Worm (Caenorhabditis elegans) whole organism, L4/young adult: ENCODE measurements around the gene mfsd-12.

Experiments
- W03F9.2 ChIP-seq: fragments of 150-350 bp; optimal IDR thresholded peaks from 2 replicates; lab custom pipeline; 2014; ENCODE audit warnings: missing biosample characterization, missing genetic modification characterization
- dao-5 ChIP-seq: sonication (generic microtip); optimal IDR thresholded peaks from 2 replicates; lab custom pipeline; 2016; ENCODE audit warnings: missing genotype, missing genetic modification characterization, moderate library complexity, missing compliant biosample characterization

ce11 chrX:4635643-4636042, 32.2 kb upstream of the mfsd-12 start:
- TF ChIP-seq dao-5 (tag; lab: Kevin White, UChicago) (no peak), W03F9.2 (no peak)
